Worm (Caenorhabditis elegans) whole organism, early embryonic: ENCODE results near the gene srv-30.
"Not testable (repeated sequence)": the region's sequence is repeated elsewhere in the genome, so short reads cannot be mapped to it uniquely, and the experiment has no call there.

ENCODE experiments used
- B0310.2 ChIP-seq: sonication (generic microtip); optimal IDR thresholded peaks from 2 replicates; lab custom pipeline; 2016; ENCODE audit warnings: mild to moderate bottlenecking, missing genetic modification characterization, missing compliant biosample characterization
- F13C5.2 ChIP-seq: sonication (generic microtip); optimal IDR thresholded peaks from 2 replicates; lab custom pipeline; 2017; ENCODE audit warnings: mild to moderate bottlenecking, missing genetic modification characterization, inconsistent platforms, missing compliant biosample characterization
- aly-1 ChIP-seq: sonication (generic microtip); optimal IDR thresholded peaks from 2 replicates; lab custom pipeline; 2016; ENCODE audit warnings: missing genetic modification characterization, missing compliant biosample characterization
- ama-1 ChIP-seq: fragments of 150-350 bp; optimal IDR thresholded peaks from 2 replicates; lab custom pipeline; 2014
- ceh-13 ChIP-seq: fragments of 200-800 bp; sonication (Bioruptor generic); optimal IDR thresholded peaks from 2 replicates; lab custom pipeline; 2018; ENCODE audit warnings: mild to moderate bottlenecking, missing genetic modification characterization, missing compliant biosample characterization
- ceh-36 ChIP-seq: sonication (generic microtip); optimal IDR thresholded peaks from 2 replicates; lab custom pipeline; 2016; ENCODE audit warnings: missing genetic modification characterization, inconsistent platforms, missing compliant biosample characterization
- ets-7 ChIP-seq: sonication (generic microtip); optimal IDR thresholded peaks from 2 replicates; lab custom pipeline; 2016; ENCODE audit warnings: missing genotype, missing genetic modification characterization, missing compliant biosample characterization
- flt-1 ChIP-seq: fragments of 200-800 bp; sonication (Bioruptor generic); IDR thresholded peaks from 2 replicates; pipeline ENCODE4 v1.3.6; 2022; ENCODE audit warnings: missing genetic modification characterization, missing compliant biosample characterization
- hmbx-1 ChIP-seq: sonication (generic microtip); optimal IDR thresholded peaks from 2 replicates; lab custom pipeline; 2016; ENCODE audit warnings: mild to moderate bottlenecking, missing genetic modification characterization, missing compliant biosample characterization
- hmg-4 ChIP-seq: fragments of 200-800 bp; sonication (Bioruptor generic); optimal IDR thresholded peaks from 2 replicates; lab custom pipeline; 2018; ENCODE audit warnings: mild to moderate bottlenecking, missing genetic modification characterization, missing compliant biosample characterization
- hnd-1 ChIP-seq: sonication (generic microtip); optimal IDR thresholded peaks from 2 replicates; lab custom pipeline; 2016; ENCODE audit warnings: missing genetic modification characterization, missing compliant biosample characterization
- pes-1 ChIP-seq: fragments of 200-800 bp; sonication (Bioruptor generic); IDR thresholded peaks from 2 replicates; pipeline ENCODE4 v1.3.6; 2022; ENCODE audit warnings: missing genetic modification reagents, missing genetic modification characterization, missing compliant biosample characterization
- scrt-1 ChIP-seq: fragments of 200-800 bp; sonication (Bioruptor generic); IDR thresholded peaks from 2 replicates; pipeline ENCODE4 v1.3.6; 2022; ENCODE audit warnings: missing genetic modification characterization, missing compliant biosample characterization
- sea-1 ChIP-seq: fragments of 200-800 bp; sonication (Bioruptor generic); conservative IDR thresholded peaks from 2 replicates; pipeline ENCODE4 v1.3.6; 2022; ENCODE audit warnings: missing genetic modification characterization, missing compliant biosample characterization
- tbx-11 ChIP-seq: fragments of 200-800 bp; sonication (Bioruptor generic); IDR thresholded peaks from 2 replicates; pipeline ENCODE4 v1.3.6; 2022; ENCODE audit warnings: missing genetic modification characterization, missing compliant biosample characterization
- tbx-37 ChIP-seq: fragments of 200-800 bp; sonication (Bioruptor generic); conservative IDR thresholded peaks from 2 replicates; pipeline ENCODE4 v1.3.6; 2022; ENCODE audit warnings: missing genetic modification reagents, missing genetic modification characterization, missing compliant biosample characterization
- tra-4 ChIP-seq: sonication (generic microtip); optimal IDR thresholded peaks from 2 replicates; lab custom pipeline; 2017; ENCODE audit warnings: missing genetic modification characterization, missing compliant biosample characterization

The srv-30 gene

DNA sequence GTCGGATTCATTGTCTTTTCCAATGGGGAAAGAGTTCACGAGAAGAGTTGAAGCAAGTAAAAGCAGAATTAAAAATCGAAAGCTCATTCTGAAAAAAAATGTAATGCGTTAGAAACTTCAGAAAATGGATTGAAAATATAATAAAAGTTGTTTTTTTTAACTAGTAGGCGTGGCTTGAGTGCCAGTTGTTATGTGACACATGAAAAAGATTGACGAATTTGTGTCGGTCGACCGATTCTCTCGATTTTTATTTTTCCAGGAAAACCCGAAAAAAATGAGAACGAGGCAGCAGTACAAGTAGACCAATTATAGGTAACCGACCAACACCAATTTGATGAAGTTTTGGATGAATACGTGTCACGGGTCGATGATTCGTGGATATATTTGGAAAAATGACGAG, 9.5 kb downstream of the srv-30 start, which contains the start of gene nlp-16:
Gene nlp-16 (minus strand): TSS at position 101 of the 400 bp plus-strand sequence.
- TF ChIP-seq scrt-1 (GFP tag; lab: Robert Waterston, UW) (no peak), pes-1 (no peak), hnd-1 (tag; lab: Kevin White, UChicago) (no peak)

DNA sequence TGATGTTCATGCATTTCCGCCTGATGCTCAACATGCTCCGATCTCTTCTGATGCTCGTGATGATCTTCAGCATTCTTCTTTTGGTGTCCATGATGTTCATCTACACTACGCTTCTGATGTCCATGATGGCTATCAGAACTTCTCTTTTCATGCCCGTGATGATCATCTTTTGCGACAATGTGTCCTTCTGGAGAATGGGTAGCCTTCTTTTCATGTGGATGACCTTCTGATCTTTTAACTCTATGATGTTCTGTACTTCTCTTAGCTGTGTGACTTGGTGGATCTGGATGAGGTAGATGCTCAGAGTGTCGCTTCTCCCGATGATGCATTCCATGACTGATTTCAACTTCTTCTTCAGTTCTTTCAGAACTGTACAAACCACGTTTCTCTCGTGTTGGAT, 10.3 kb downstream of the srv-30 start:
- TF ChIP-seq ets-7 (tag; lab: Kevin White, UChicago) (no peak), ceh-36 (tag; lab: Kevin White, UChicago) (no peak), ama-1 (lab: Kevin White, UChicago) (no peak), tbx-11 (no peak), aly-1 (tag; lab: Kevin White, UChicago) (no peak), B0310.2 (tag; lab: Kevin White, UChicago) (no peak), tra-4 (tag; lab: Kevin White, UChicago) (no peak), pes-1 (no peak)

DNA sequence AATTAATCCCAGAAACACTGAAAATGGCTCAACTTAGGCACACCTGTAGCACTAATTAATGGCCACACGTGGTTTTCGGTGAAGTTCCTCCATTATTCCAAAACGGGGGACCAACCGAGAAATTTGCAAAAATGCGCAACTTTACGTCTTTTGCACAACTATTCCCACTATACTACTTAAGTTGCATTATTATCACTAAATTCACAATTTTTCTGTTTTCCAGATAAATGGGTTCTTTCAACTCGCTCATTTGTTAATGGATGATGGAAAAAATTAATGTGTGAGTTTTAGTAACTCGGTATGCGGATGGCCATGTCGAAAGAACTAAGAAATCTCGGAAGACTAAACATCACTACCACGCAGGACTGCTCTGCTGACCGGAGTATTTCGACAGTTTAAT, 14.6 kb downstream of the srv-30 start, which contains the start of gene T13A10.64:
Gene T13A10.64 (plus strand): TSS at position 301 of the 400 bp plus-strand sequence.
- TF ChIP-seq hnd-1 (tag; lab: Kevin White, UChicago) (no peak), hmbx-1 (no peak), tra-4 (tag; lab: Kevin White, UChicago) (no peak), B0310.2 (tag; lab: Kevin White, UChicago) (no peak), flt-1 (no peak), ceh-13 (GFP tag; lab: Kevin White, UChicago) (no peak), aly-1 (tag; lab: Kevin White, UChicago) (no peak), sea-1 (GFP tag; lab: Robert Waterston, UW) (no peak), hmg-4 (no peak), pes-1 (no peak), tbx-37 (GFP tag; lab: Robert Waterston, UW) (no peak), ama-1 (lab: Kevin White, UChicago) (no peak), ceh-36 (tag; lab: Kevin White, UChicago) (no peak), scrt-1 (GFP tag; lab: Robert Waterston, UW) (no peak), tbx-11 (no peak)

DNA sequence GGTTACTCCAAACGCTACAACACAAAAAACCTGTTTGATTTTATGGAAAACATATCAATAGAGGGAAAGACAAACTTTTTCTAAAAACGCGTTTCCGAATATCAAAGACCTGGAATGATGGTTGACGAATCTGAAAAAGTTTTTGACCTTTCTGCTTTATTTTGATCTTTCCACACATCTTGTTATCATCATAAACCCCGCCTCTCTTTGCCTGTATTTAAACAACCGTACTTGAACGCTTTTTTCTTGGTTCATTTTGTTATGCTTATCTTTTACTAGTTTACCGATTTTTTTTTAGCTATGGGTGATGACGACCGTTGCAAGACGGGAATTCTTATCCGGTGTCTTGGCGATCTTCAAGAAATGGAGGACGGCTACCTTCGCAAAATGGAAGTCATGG, 16.2 kb downstream of the srv-30 start, which contains the start of gene T13A10.2:
Gene T13A10.2 (plus strand): TSS at position 301 of the 400 bp plus-strand sequence.
- TF ChIP-seq aly-1 (tag; lab: Kevin White, UChicago); ets-7 (tag; lab: Kevin White, UChicago); sea-1 (GFP tag; lab: Robert Waterston, UW): not testable (repeated sequence)

DNA sequence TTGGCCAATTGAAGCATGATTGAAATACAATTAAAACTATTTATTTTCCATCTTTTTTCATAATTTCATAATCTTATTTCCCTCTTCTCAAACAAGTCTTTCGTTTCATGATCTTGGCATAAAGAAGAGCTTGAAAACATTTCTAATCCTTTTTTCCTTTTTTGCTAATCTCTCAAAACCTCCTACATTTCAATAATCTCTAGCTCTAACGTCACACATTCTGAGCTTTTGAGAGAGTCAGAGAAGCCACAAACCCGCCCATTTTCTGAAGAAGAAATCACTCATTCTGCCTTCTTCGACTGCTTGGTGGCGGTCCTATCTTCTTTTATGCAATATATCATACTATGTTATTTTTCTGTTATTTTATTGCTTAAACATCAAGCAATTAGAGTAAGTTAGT, 19.7 kb downstream of the srv-30 start, which contains the start of gene F58F9.1:
Gene F58F9.1 (plus strand): TSS at position 251 of the 400 bp plus-strand sequence.
- no peak for TF ChIP-seq tbx-37 (GFP tag; lab: Robert Waterston, UW)
- no peak for TF ChIP-seq scrt-1 (GFP tag; lab: Robert Waterston, UW)
- TF ChIP-seq hnd-1 (tag; lab: Kevin White, UChicago), result no peak
- TF ChIP-seq tbx-11, result no peak
- TF ChIP-seq sea-1 (GFP tag; lab: Robert Waterston, UW), result no peak
- no peak for TF ChIP-seq ets-7 (tag; lab: Kevin White, UChicago)
- no peak for TF ChIP-seq hmbx-1

DNA sequence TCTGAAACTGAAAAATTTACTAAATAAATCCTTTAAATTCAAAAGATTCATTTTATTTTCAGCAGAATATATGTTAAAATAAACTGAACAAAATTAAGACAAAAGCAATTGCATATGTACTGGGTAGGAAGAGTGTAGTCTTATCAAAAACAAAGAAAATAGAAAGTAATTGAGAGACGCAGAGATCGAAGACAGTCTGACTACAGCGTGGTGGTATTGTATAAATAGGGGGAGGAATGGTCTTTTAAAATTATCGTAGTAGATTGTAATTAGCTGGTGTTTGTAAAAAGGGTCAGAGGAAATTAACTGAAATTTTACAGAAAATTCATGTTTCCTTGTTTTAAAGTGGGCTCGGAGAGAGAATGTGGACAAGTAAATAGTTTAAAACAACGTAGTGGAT, 20.8 kb downstream of the srv-30 start, which contains the start of gene acox-3:
Gene acox-3 (minus strand): TSS at position 7 of the 400 bp plus-strand sequence.
- no peak for TF ChIP-seq flt-1
- TF ChIP-seq hmg-4, result no peak
- no peak for TF ChIP-seq ama-1 (lab: Kevin White, UChicago)
- TF ChIP-seq tra-4 (tag; lab: Kevin White, UChicago), result no peak
- TF ChIP-seq ceh-13 (GFP tag; lab: Kevin White, UChicago), result no peak

DNA sequence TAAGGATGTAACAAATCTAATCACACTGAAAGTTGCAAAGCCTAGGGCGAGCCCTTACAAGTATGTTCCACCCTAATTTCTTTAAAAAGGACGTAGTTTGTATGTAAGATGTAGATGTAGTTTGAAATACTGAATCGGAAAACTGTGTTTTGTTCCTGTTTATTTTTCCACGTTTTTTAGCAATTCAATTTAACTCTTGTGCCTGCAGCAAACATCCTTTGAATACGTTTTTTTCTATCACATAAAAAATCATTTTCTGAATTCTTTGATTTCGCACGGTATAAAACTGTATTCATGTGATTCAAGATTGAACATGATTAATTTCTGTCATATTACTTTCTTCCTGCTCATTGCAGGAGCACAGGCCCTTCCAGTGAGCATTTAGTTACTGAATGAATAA, 29.3 kb downstream of the srv-30 start, which contains the start of gene F58F9.9:
Gene F58F9.9 (plus strand): TSS at position 301 of the 400 bp plus-strand sequence.
- no peak for TF ChIP-seq hnd-1 (tag; lab: Kevin White, UChicago)
- TF ChIP-seq scrt-1 (GFP tag; lab: Robert Waterston, UW), result no peak

DNA sequence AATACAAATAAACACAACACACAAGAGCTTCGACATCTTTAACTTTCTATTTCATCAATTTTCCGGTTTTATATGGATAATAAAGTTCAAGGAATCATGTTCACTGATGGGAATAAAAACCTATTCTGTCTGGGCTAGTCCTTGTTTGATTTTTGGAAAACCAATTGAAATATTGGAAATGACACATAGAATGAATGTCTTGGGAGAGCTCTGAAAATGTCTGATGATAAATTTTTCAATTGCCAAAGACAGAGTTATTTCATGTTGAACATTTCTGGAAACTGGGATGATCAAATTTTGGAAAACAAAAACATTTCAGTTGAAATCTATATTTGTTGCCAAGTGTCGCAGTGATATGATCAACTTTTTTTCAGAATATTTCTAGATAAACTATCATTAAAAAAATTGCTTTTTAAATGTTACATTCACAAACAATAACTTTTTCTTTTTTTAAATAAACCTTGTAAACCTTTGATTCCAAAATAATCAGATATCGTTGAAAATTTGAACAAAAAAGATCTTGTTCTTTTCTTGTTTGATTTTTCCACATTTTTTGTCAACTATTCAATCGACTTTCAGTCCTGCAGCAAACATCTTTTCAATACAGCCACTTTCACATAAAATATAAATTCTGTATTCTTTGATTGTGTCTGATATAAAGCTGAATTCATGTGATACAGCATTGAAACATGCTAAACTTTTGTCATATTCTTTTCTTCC, 31.6 kb downstream of the srv-30 start, which contains the start of the genes F58F9.6 and F58F9.8:
Gene F58F9.6 (minus strand): TSS at position 101 of the 720 bp plus-strand sequence.
Gene F58F9.8 (plus strand): TSS at position 670 of the 720 bp plus-strand sequence.
- no peak for TF ChIP-seq ets-7 (tag; lab: Kevin White, UChicago)
- no peak for TF ChIP-seq tbx-11
- no peak for TF ChIP-seq hnd-1 (tag; lab: Kevin White, UChicago)
- no peak for TF ChIP-seq flt-1
- TF ChIP-seq sea-1 (GFP tag; lab: Robert Waterston, UW), result no peak
- TF ChIP-seq ama-1 (lab: Kevin White, UChicago), result no peak
- TF ChIP-seq hmbx-1, result no peak
- no peak for TF ChIP-seq scrt-1 (GFP tag; lab: Robert Waterston, UW)

DNA sequence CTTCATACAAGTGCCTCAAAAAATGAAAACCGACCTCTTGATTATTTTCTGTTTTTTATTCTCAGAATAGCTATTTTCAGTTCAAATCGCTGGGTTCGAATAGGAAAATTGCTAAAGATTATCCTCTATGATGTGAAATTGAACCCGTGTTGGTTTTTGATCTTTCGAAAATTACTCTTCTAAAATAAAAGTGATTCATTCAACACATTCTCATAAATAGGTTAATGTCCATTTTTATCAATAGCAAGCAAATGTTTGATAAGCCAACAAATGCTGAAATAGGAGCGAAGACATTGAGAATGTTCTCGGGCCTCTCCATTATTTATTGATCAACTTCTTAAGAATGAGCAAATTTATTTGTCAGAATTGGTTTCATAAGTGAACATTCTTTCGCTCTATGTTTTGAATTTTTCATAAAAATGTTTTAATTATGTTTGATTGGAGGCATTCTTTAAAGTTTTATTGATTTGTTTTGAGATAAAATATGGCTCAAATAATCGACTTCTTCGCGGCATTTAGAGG, 36.4 kb downstream of the srv-30 start, which contains the start of gene F58F9.3:
Gene F58F9.3 (plus strand): TSS at position 472 of the 522 bp plus-strand sequence.
- TF ChIP-seq ceh-13 (GFP tag; lab: Kevin White, UChicago) (no peak), tra-4 (tag; lab: Kevin White, UChicago) (no peak), hnd-1 (tag; lab: Kevin White, UChicago) (no peak), sea-1 (GFP tag; lab: Robert Waterston, UW) (no peak), ets-7 (tag; lab: Kevin White, UChicago) (no peak), B0310.2 (tag; lab: Kevin White, UChicago) (no peak), tbx-37 (GFP tag; lab: Robert Waterston, UW) (no peak), ceh-36 (tag; lab: Kevin White, UChicago) (no peak), F13C5.2 (tag; lab: Kevin White, UChicago) (no peak), tbx-11 (no peak), hmbx-1 (no peak), aly-1 (tag; lab: Kevin White, UChicago) (no peak), pes-1 (no peak), flt-1 (no peak)
